Fruit fly (Drosophila melanogaster): Measurements from ENCODE around the gene Tl.

The Tl gene

DNA sequence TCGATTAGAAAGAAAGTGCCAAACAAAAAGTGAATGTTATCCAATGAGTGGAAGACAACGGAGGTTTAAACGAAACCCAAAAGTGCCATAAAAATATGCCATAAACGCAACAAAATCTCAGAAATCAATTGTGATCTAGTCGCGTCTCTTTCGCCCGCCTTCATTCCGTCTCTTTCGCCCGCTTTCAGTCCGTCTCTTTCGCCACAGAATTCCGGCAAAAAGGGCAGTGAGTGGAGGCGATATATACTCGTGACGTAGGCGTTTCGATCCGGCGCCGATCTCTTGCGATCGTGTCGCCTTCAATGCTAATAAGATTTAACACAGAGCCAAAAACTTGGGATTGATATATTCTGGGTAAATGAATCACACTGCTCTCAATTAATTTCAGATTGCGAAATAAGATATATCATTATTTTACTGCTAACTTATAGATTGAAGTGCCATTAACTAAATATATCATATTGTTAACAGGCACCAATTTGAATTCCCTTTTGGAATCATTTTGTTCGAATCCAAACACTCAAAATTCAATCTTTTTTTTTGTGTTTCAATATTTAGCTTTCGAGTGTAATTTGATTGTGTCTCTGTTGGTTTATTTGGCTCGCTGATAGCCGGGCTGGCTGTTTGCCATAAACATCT is 89.4 kb downstream of the Tl start (continued):
- no peak for TF ChIP-seq schlank (tag; optimal IDR thresholded peaks at IDR 0.05)
- no peak for TF ChIP-seq Nf-YB (GFP tag; optimal IDR thresholded peaks at IDR 0.05)
- TF ChIP-seq CG11247 (GFP tag; IDR thresholded peaks at IDR 0.05), result no peak
- TF ChIP-seq unpg (GFP tag; optimal IDR thresholded peaks at IDR 0.05), result peak; percentile 67
- TF ChIP-seq CG14014 (GFP tag; IDR thresholded peaks at IDR 0.05), result peak; percentile 53; the same call in 1 of the 2 replicates
- no peak for TF ChIP-seq ERR (GFP tag; optimal IDR thresholded peaks at IDR 0.05)
- peak; percentile 45 for TF ChIP-seq sug (tag; optimal IDR thresholded peaks at IDR 0.05)
- TF ChIP-seq CG2129 (GFP tag; IDR thresholded peaks at IDR 0.05; ENCODE audit: partially characterized antibody), result no peak
- peak; percentile 63 for TF ChIP-seq CG30403 (GFP tag; optimal IDR thresholded peaks at IDR 0.05)
- no peak for TF ChIP-seq NFAT (GFP tag; IDR thresholded peaks at IDR 0.05)
- peak; percentile 6 for TF ChIP-seq CG14710 (tag; optimal IDR thresholded peaks at IDR 0.05)
- TF ChIP-seq Mes4 (GFP tag; optimal IDR thresholded peaks at IDR 0.05), result peak; percentile 5
- no peak for TF ChIP-seq Mad (GFP tag; optimal IDR thresholded peaks at IDR 0.05)
- no peak for TF ChIP-seq CG42726 (GFP tag; IDR thresholded peaks at IDR 0.05; ENCODE audit: partially characterized antibody)
- TF ChIP-seq CG14050 (GFP tag; IDR thresholded peaks at IDR 0.05), result no peak
- no peak for TF ChIP-seq run (tag; optimal IDR thresholded peaks at IDR 0.05)
- no peak for TF ChIP-seq gsb (GFP tag; IDR thresholded peaks at IDR 0.05)
- TF ChIP-seq CG8388 (GFP tag; optimal IDR thresholded peaks at IDR 0.05), result no peak
- TF ChIP-seq Pdp1 (GFP tag; optimal IDR thresholded peaks at IDR 0.05), result peak; percentile 29 to 34
- TF ChIP-seq CG4730 (GFP tag; IDR thresholded peaks at IDR 0.05), result 0 out of 2 replicates have a peak, but pooled peaks have one; percentile 26
- peak; percentile 59 for TF ChIP-seq CG11504 (tag; optimal IDR thresholded peaks at IDR 0.05)
- no peak for TF ChIP-seq hb (GFP tag; IDR thresholded peaks at IDR 0.05; ENCODE audit: partially characterized antibody)
- TF ChIP-seq al (GFP tag; IDR thresholded peaks at IDR 0.05), result peak; percentile 53; the same call in 1 of the 2 replicates
- peak; percentile 42 for TF ChIP-seq fd3F (GFP tag; optimal IDR thresholded peaks at IDR 0.05)
- peak; percentile 16 for TF ChIP-seq dm (GFP tag; optimal IDR thresholded peaks at IDR 0.05)
- no peak for TF ChIP-seq danr (GFP tag; IDR thresholded peaks at IDR 0.05)
- TF ChIP-seq CG12744 (GFP tag; optimal IDR thresholded peaks at IDR 0.05), result peak; percentile 40
- peak; percentile 61 for TF ChIP-seq Oli (tag; optimal IDR thresholded peaks at IDR 0.05)
- peak; percentile 78 for TF ChIP-seq sr (GFP tag; IDR thresholded peaks at IDR 0.05)
- TF ChIP-seq CG17186 (GFP tag; optimal IDR thresholded peaks at IDR 0.05), result no peak
- TF ChIP-seq NfI (GFP tag; optimal IDR thresholded peaks at IDR 0.05), result peak; percentile 58
- TF ChIP-seq CG12391 (tag; optimal IDR thresholded peaks at IDR 0.05), result peak; percentile 57
- no peak for TF ChIP-seq ewg (GFP tag; optimal IDR thresholded peaks at IDR 0.05)
- TF ChIP-seq so (GFP tag; IDR thresholded peaks at IDR 0.05), result peak; percentile 42; the same call in 1 of the 3 replicates
- TF ChIP-seq Elba2 (GFP tag; optimal IDR thresholded peaks at IDR 0.05), result no peak
- TF ChIP-seq zen2 (GFP tag; IDR thresholded peaks at IDR 0.05; ENCODE audit: partially characterized antibody), result no peak
- TF ChIP-seq B-H1 (GFP tag; IDR thresholded peaks at IDR 0.05), result 0 out of 3 replicates have a peak, but pooled peaks have one; percentile 21
- TF ChIP-seq gfzf (GFP tag; optimal IDR thresholded peaks at IDR 0.05), result no peak
- TF ChIP-seq Scr (GFP tag; IDR thresholded peaks at IDR 0.05; ENCODE audit: partially characterized antibody), result no peak
- peak; percentile 21 for TF ChIP-seq Hr3 (GFP tag; optimal IDR thresholded peaks at IDR 0.05)
- peak; percentile 69 for TF ChIP-seq CG11695 (GFP tag; IDR thresholded peaks at IDR 0.05)
- no peak for TF ChIP-seq Lhr (GFP tag; optimal IDR thresholded peaks at IDR 0.05)
- TF ChIP-seq CG17385 (GFP tag; optimal IDR thresholded peaks at IDR 0.05), result peak; percentile 55
- TF ChIP-seq gem (tag; optimal IDR thresholded peaks at IDR 0.05), result peak; percentile 78
- TF ChIP-seq CG10274 (GFP tag; optimal IDR thresholded peaks at IDR 0.05), result no peak
- peak; percentile 56 for TF ChIP-seq CG2712 (tag; optimal IDR thresholded peaks at IDR 0.05)
- no peak for TF ChIP-seq org-1 (GFP tag; optimal IDR thresholded peaks at IDR 0.05)
- no peak for TF ChIP-seq zfh2 (GFP tag; optimal IDR thresholded peaks at IDR 0.05)
- TF ChIP-seq CG4820 (GFP tag; optimal IDR thresholded peaks at IDR 0.05), result no peak
